Worm (Caenorhabditis elegans) whole organism, L1 larva: Measurements from ENCODE around the gene T28D9.4.

ENCODE experiments used
- C04F5.9 ChIP-seq: sonication (generic microtip); optimal IDR thresholded peaks from 2 replicates; lab custom pipeline; 2016; ENCODE audit warnings: missing genetic modification characterization, missing compliant biosample characterization
- C16A3.4 ChIP-seq: fragments of 150-350 bp; optimal IDR thresholded peaks from 2 replicates; lab custom pipeline; 2014; ENCODE audit warnings: missing biosample characterization, missing genetic modification characterization
- C34B4.2 ChIP-seq: sonication (generic microtip); optimal IDR thresholded peaks from 2 replicates; lab custom pipeline; 2017; ENCODE audit warnings: mild to moderate bottlenecking, missing genetic modification characterization, missing compliant biosample characterization
- F16B12.6 ChIP-seq: fragments of 150-350 bp; optimal IDR thresholded peaks from 2 replicates; lab custom pipeline; 2014; ENCODE audit warnings: missing biosample characterization, missing genetic modification characterization
- alr-1 ChIP-seq: fragments of 200-800 bp; sonication (Bioruptor generic); optimal IDR thresholded peaks from 2 replicates; lab custom pipeline; 2018; ENCODE audit warnings: borderline replicate concordance, mild to moderate bottlenecking, missing genetic modification characterization, missing compliant biosample characterization
- ama-1 ChIP-seq: fragments of 150-350 bp; optimal IDR thresholded peaks from 2 replicates; lab custom pipeline; 2014
- ceh-82 ChIP-seq, 3 experiments: fragments of 150-350 bp in 1 of 3; sonication (generic microtip) in 2 of 3; optimal IDR thresholded peaks; 2 replicates each; lab custom pipeline; 2014 to 2017; ENCODE audit warnings: missing biosample characterization in 3 of 3, missing genetic modification characterization in 3 of 3
- dpl-1 ChIP-seq, 3 experiments: fragments of 150-350 bp in 2 of 3; sonication (generic microtip) in 1 of 3; optimal IDR thresholded peaks; 2 replicates each; lab custom pipeline; 2014 to 2017; ENCODE audit warnings: missing biosample characterization in 3 of 3, missing genetic modification characterization in 3 of 3, missing genetic modification reagents in 3 of 3
- dsc-1 ChIP-seq: sonication (generic microtip); optimal IDR thresholded peaks from 2 replicates; lab custom pipeline; 2016; ENCODE audit warnings: mild to moderate bottlenecking, missing genetic modification characterization, missing compliant biosample characterization
- efl-1 ChIP-seq, 4 experiments: fragments of 150-350 bp; optimal IDR thresholded peaks in 3 of 4; peaks in 1 of 4; 1 replicate in 1 of 4; 2 replicates in 3 of 4; lab custom pipeline; 2014; ENCODE audit warnings: missing biosample characterization in 2 of 4, missing genetic modification characterization in 2 of 4, missing genetic modification reagents in 2 of 4
- egl-13 ChIP-seq: sonication (generic microtip); optimal IDR thresholded peaks from 2 replicates; lab custom pipeline; 2016; ENCODE audit warnings: missing genotype, missing genetic modification reagents, missing genetic modification characterization, missing compliant biosample characterization
- egl-27 ChIP-seq, 2 experiments: fragments of 150-350 bp in 1 of 2; sonication (generic microtip); optimal IDR thresholded peaks; 3 replicates each; lab custom pipeline; 2017 to 2018; ENCODE audit warnings: missing biosample characterization in 2 of 2, missing genetic modification characterization in 2 of 2, missing genetic modification reagents in 2 of 2
- elt-2 ChIP-seq: sonication (generic microtip); optimal IDR thresholded peaks from 2 replicates; lab custom pipeline; 2016; ENCODE audit warnings: missing genetic modification characterization, mild to moderate bottlenecking, inconsistent platforms, missing compliant biosample characterization, missing genetic modification reagents
- elt-3 ChIP-seq, 6 experiments: fragments of 150-350 bp in 1 of 6; sonication (generic microtip); optimal IDR thresholded peaks; 2 replicates each; lab custom pipeline; 2017 to 2018; ENCODE audit warnings: missing biosample characterization in 6 of 6, missing genetic modification characterization in 6 of 6, inconsistent platforms in 1 of 6
- ets-5 ChIP-seq: fragments of 200-800 bp; sonication (Bioruptor generic); IDR thresholded peaks from 2 replicates; pipeline ENCODE4 v1.3.6; 2022; ENCODE audit warnings: missing genetic modification characterization, missing compliant biosample characterization
- fkh-10 ChIP-seq: sonication (generic microtip); optimal IDR thresholded peaks from 2 replicates; lab custom pipeline; 2017; ENCODE audit warnings: missing biosample characterization, missing genetic modification reagents, missing genetic modification characterization
- fkh-8 ChIP-seq: sonication (generic microtip); optimal IDR thresholded peaks from 2 replicates; lab custom pipeline; 2016; ENCODE audit warnings: mild to moderate bottlenecking, missing genetic modification characterization, missing compliant biosample characterization
- fos-1 ChIP-seq: fragments of 150-350 bp; optimal IDR thresholded peaks from 2 replicates; lab custom pipeline; 2014; ENCODE audit warnings: missing biosample characterization, missing genetic modification characterization
- grh-1 ChIP-seq: fragments of 200-800 bp; sonication (Bioruptor generic); IDR thresholded peaks from 2 replicates; pipeline ENCODE4 v1.3.6; 2022; ENCODE audit warnings: missing genetic modification reagents, missing genetic modification characterization, missing compliant biosample characterization
- hlh-17 ChIP-seq: fragments of 200-800 bp; sonication (Bioruptor generic); optimal IDR thresholded peaks from 2 replicates; lab custom pipeline; 2018; ENCODE audit warnings: missing genetic modification characterization, mild to moderate bottlenecking, missing compliant biosample characterization, moderate library complexity, borderline replicate concordance
- hlh-4 ChIP-seq: sonication (generic microtip); optimal IDR thresholded peaks from 2 replicates; lab custom pipeline; 2016; ENCODE audit warnings: mild to moderate bottlenecking, missing genetic modification characterization, missing compliant biosample characterization
- lin-14 ChIP-seq: fragments of 200-800 bp; sonication (Bioruptor generic); optimal IDR thresholded peaks from 2 replicates; lab custom pipeline; 2018; ENCODE audit warnings: mild to moderate bottlenecking, missing genetic modification characterization, moderate library complexity, missing compliant biosample characterization
- lin-35 ChIP-seq, 2 experiments: fragments of 150-350 bp; optimal IDR thresholded peaks; 2 replicates each; lab custom pipeline; 2014; ENCODE audit warnings: missing biosample characterization in 2 of 2, missing genetic modification characterization in 2 of 2, missing genetic modification reagents in 2 of 2
- lin-39 ChIP-seq: fragments of 150-350 bp; optimal IDR thresholded peaks from 2 replicates; lab custom pipeline; 2014; ENCODE audit warnings: missing biosample characterization, missing genetic modification reagents, missing genetic modification characterization
- lsy-2 ChIP-seq, 2 experiments: fragments of 150-350 bp; optimal IDR thresholded peaks; 2 replicates each; lab custom pipeline; 2014; ENCODE audit warnings: missing biosample characterization in 2 of 2, missing genetic modification characterization in 2 of 2
- mab-9 ChIP-seq: fragments of 200-800 bp; sonication (Bioruptor generic); IDR thresholded peaks from 2 replicates; pipeline ENCODE4 v1.3.6; 2022; ENCODE audit warnings: missing genetic modification reagents, missing genetic modification characterization, missing compliant biosample characterization
- nhr-11 ChIP-seq: fragments of 150-350 bp; optimal IDR thresholded peaks from 2 replicates; lab custom pipeline; 2014; ENCODE audit warnings: missing biosample characterization, missing genetic modification characterization
- nhr-12 ChIP-seq: sonication (generic microtip); optimal IDR thresholded peaks from 2 replicates; lab custom pipeline; 2017; ENCODE audit warnings: missing biosample characterization, missing genetic modification characterization
- nhr-19 ChIP-seq: fragments of 200-800 bp; sonication (Bioruptor generic); conservative IDR thresholded peaks from 2 replicates; pipeline ENCODE4 v1.3.6; 2022; ENCODE audit warnings: missing genetic modification characterization, missing compliant biosample characterization
- nhr-20 ChIP-seq: sonication (generic microtip); optimal IDR thresholded peaks from 2 replicates; lab custom pipeline; 2016; ENCODE audit warnings: mild to moderate bottlenecking, missing genetic modification characterization, missing compliant biosample characterization
- nhr-237 ChIP-seq: fragments of 150-350 bp; optimal IDR thresholded peaks from 2 replicates; lab custom pipeline; 2014; ENCODE audit warnings: missing biosample characterization, missing genetic modification characterization
- nhr-28 ChIP-seq: fragments of 150-350 bp; optimal IDR thresholded peaks from 2 replicates; lab custom pipeline; 2014; ENCODE audit warnings: missing biosample characterization, missing genetic modification characterization
- nhr-47 ChIP-seq: sonication (generic microtip); optimal IDR thresholded peaks from 2 replicates; lab custom pipeline; 2016; ENCODE audit warnings: mild to moderate bottlenecking, missing genetic modification characterization, moderate library complexity, missing compliant biosample characterization
- nhr-71 ChIP-seq: sonication (generic microtip); optimal IDR thresholded peaks from 2 replicates; lab custom pipeline; 2016; ENCODE audit warnings: mild to moderate bottlenecking, missing genetic modification characterization, moderate library complexity, missing compliant biosample characterization
- nhr-76 ChIP-seq: sonication (generic microtip); optimal IDR thresholded peaks from 2 replicates; lab custom pipeline; 2017; ENCODE audit warnings: missing biosample characterization, missing genetic modification characterization
- nhr-77 ChIP-seq: fragments of 150-350 bp; optimal IDR thresholded peaks from 2 replicates; lab custom pipeline; 2014; ENCODE audit warnings: missing biosample characterization, missing genetic modification characterization
- nhr-84 ChIP-seq: sonication (generic microtip); optimal IDR thresholded peaks from 2 replicates; lab custom pipeline; 2017; ENCODE audit warnings: missing biosample characterization, missing genetic modification characterization
- nhr-85 ChIP-seq: sonication (generic microtip); peaks from one replicate; lab custom pipeline; 2016; ENCODE audit warnings: missing genetic modification characterization, inconsistent platforms, missing compliant biosample characterization
- nhr-90 ChIP-seq: sonication (generic microtip); optimal IDR thresholded peaks from 2 replicates; lab custom pipeline; 2016; ENCODE audit warnings: mild to moderate bottlenecking, missing genetic modification characterization, missing compliant biosample characterization; ENCODE audit not compliant: poor library complexity
- pax-3 ChIP-seq: fragments of 200-800 bp; sonication (Bioruptor generic); optimal IDR thresholded peaks from 2 replicates; lab custom pipeline; 2018; ENCODE audit warnings: mild to moderate bottlenecking, missing genetic modification characterization, moderate library complexity, missing compliant biosample characterization
- rnt-1 ChIP-seq: sonication (generic microtip); optimal IDR thresholded peaks from 2 replicates; lab custom pipeline; 2016; ENCODE audit warnings: mild to moderate bottlenecking, missing genetic modification characterization, moderate library complexity, missing compliant biosample characterization
- snpc-4 ChIP-seq: fragments of 150-350 bp; optimal IDR thresholded peaks from 2 replicates; lab custom pipeline; 2014; ENCODE audit warnings: missing biosample characterization, missing genetic modification characterization
- snu-23 ChIP-seq: sonication (generic microtip); optimal IDR thresholded peaks from 2 replicates; lab custom pipeline; 2016; ENCODE audit warnings: missing genetic modification characterization, missing compliant biosample characterization
- unc-130 ChIP-seq: fragments of 150-350 bp; optimal IDR thresholded peaks from 2 replicates; lab custom pipeline; 2017; ENCODE audit warnings: missing biosample characterization, missing genetic modification characterization, inconsistent platforms
- unc-30 ChIP-seq: sonication (generic microtip); optimal IDR thresholded peaks from 2 replicates; lab custom pipeline; 2017; ENCODE audit warnings: missing biosample characterization, missing genetic modification characterization
- unc-86 ChIP-seq: sonication (generic microtip); optimal IDR thresholded peaks from 2 replicates; lab custom pipeline; 2016; ENCODE audit warnings: missing genetic modification characterization, missing compliant biosample characterization
- unc-98 ChIP-seq: fragments of 200-800 bp; sonication (Bioruptor generic); IDR thresholded peaks from 2 replicates; pipeline ENCODE4 v1.3.6; 2022; ENCODE audit warnings: missing genetic modification characterization, missing compliant biosample characterization
- vab-15 ChIP-seq: sonication (generic microtip); optimal IDR thresholded peaks from 2 replicates; lab custom pipeline; 2017; ENCODE audit warnings: missing genotype, mild to moderate bottlenecking, missing genetic modification characterization, missing compliant biosample characterization
- xbp-1 ChIP-seq: sonication (generic microtip); optimal IDR thresholded peaks from 2 replicates; lab custom pipeline; 2016; ENCODE audit warnings: missing genetic modification characterization, missing compliant biosample characterization
- zag-1 ChIP-seq: fragments of 150-350 bp; optimal IDR thresholded peaks from 2 replicates; lab custom pipeline; 2014; ENCODE audit warnings: missing biosample characterization, missing genetic modification characterization
- zip-4 ChIP-seq: fragments of 200-800 bp; sonication (Bioruptor generic); optimal IDR thresholded peaks from 2 replicates; lab custom pipeline; 2018; ENCODE audit warnings: mild to moderate bottlenecking, missing genetic modification characterization, moderate library complexity, missing compliant biosample characterization

Gene T28D9.4

DNA sequence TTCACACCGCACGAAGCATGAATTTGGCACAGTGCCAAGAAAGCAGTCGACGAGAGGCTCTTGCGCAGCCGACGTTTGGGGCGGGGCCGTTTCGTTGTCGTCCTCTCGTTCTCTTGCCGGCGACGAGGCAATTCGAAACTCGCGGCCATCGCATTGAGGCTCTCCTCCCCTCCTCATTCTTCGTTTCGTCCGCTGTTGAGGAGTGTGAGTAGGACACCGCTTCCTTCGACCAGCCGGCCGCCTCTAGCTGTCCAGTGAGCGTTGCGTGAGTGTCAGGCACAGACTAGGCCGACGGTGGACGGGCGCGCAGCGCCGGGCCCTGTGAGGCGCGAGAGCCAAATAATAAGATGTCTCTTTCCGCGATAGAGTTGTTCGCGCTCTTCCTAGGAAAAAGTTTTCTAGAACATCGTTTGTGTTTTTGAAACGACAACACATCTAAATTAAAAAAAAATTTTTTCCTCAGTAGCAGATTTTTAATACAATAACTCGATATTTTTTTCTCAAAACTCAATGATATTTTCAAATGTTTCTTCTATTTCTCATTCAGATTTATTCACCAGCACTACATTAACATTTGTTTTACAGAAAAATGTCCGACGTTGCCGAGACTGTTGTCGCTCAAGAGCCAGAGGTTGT, 15.2 kb downstream of the T28D9.4 start, which contains the start of the genes T28D9.11 and T28D9.1:
Gene T28D9.11, minus strand, starts transcription at position 177 of the 636 bp plus-strand sequence.
Gene T28D9.1, plus strand, starts transcription at position 586 of the 636 bp plus-strand sequence.
- TF ChIP-seq nhr-47 (tag; lab: Kevin White, UChicago), result peak; percentile 56
- TF ChIP-seq snu-23 (GFP tag; lab: Kevin White, UChicago), result peak; percentile 32
- peak; percentile 87 for TF ChIP-seq fkh-8 (tag; lab: Kevin White, UChicago)
- no peak for TF ChIP-seq elt-3 (tag; optimal IDR thresholded peaks at IDR 0.05; lab: Kevin White, UChicago)
- TF ChIP-seq alr-1 (tag; lab: Kevin White, UChicago), result no peak
- TF ChIP-seq nhr-20, result peak; percentile 32
- no peak for TF ChIP-seq nhr-12
- no peak for TF ChIP-seq lin-39 (tag; lab: Kevin White, UChicago)
- no peak for TF ChIP-seq zag-1
- TF ChIP-seq nhr-19 (GFP tag; lab: Robert Waterston, UW), result 0 out of 2 replicates have a peak, but pooled peaks have one; percentile 16
- TF ChIP-seq C04F5.9 (tag; lab: Kevin White, UChicago), result no peak
- peak in 2 of 3 experiments; percentile 4 to 50 for TF ChIP-seq dpl-1 (GFP tag; optimal IDR thresholded peaks at IDR 0.05; lab: Kevin White, UChicago)
- no peak for TF ChIP-seq nhr-28
- TF ChIP-seq unc-130, result no peak
- TF ChIP-seq nhr-84 (tag; lab: Kevin White, UChicago), result no peak
- TF ChIP-seq rnt-1 (tag; lab: Kevin White, UChicago), result peak; percentile 58
- TF ChIP-seq unc-98 (GFP tag; lab: Robert Waterston, UW), result no peak
- no peak for TF ChIP-seq zip-4 (GFP tag; lab: Kevin White, UChicago)
- no peak for TF ChIP-seq nhr-76
- no peak for TF ChIP-seq egl-27 (tag; optimal IDR thresholded peaks at IDR 0.05; lab: Kevin White, UChicago)
- TF ChIP-seq grh-1, result 0 out of 2 replicates have a peak, but pooled peaks have one; percentile 22
- no peak for TF ChIP-seq C34B4.2
- peak; percentile 53 for TF ChIP-seq unc-86 (tag; lab: Kevin White, UChicago)
- TF ChIP-seq mab-9 (GFP tag; lab: Robert Waterston, UW), result 0 out of 2 replicates have a peak, but pooled peaks have one; percentile 25
- TF ChIP-seq lin-14 (GFP tag; lab: Kevin White, UChicago), result peak; percentile 88
- TF ChIP-seq egl-13 (tag; lab: Kevin White, UChicago), result peak; percentile 26
- TF ChIP-seq xbp-1 (tag; lab: Kevin White, UChicago), result peak; percentile 6
- no peak for TF ChIP-seq nhr-237
- peak in 1 of 2 experiments; percentile 56 for TF ChIP-seq lin-35 (GFP tag; optimal IDR thresholded peaks at IDR 0.05; lab: Kevin White, UChicago)
- TF ChIP-seq elt-2 (tag; lab: Kevin White, UChicago), result no peak
- no peak for TF ChIP-seq unc-30 (tag; lab: Kevin White, UChicago)
- peak; percentile 55 for TF ChIP-seq nhr-71 (tag; lab: Kevin White, UChicago)
- TF ChIP-seq vab-15 (tag; lab: Kevin White, UChicago), result no peak
- TF ChIP-seq hlh-4 (tag; lab: Kevin White, UChicago), result no peak
- TF ChIP-seq fkh-10 (GFP tag; lab: Kevin White, UChicago), result peak; percentile 50
- TF ChIP-seq pax-3 (tag; lab: Kevin White, UChicago), result no peak
- TF ChIP-seq ama-1 (lab: Kevin White, UChicago), result peak; percentile 59
- peak; percentile 18 for TF ChIP-seq dsc-1
- TF ChIP-seq nhr-77 (tag; lab: Kevin White, UChicago), result peak; percentile 54
- peak; percentile 38 to 55 for TF ChIP-seq efl-1 (optimal IDR thresholded peaks at IDR 0.05; lab: Kevin White, UChicago)
- TF ChIP-seq efl-1 (GFP tag; optimal IDR thresholded peaks at IDR 0.05 in 1 of 2; lab: Kevin White, UChicago), result peak in 1 of 2 experiments; percentile 32
- TF ChIP-seq nhr-11 (tag; lab: Kevin White, UChicago), result no peak
- peak in 2 of 3 experiments; percentile 56 to 81 for TF ChIP-seq ceh-82 (tag; optimal IDR thresholded peaks at IDR 0.05; lab: Kevin White, UChicago)
- TF ChIP-seq ets-5 (GFP tag; lab: Robert Waterston, UW), result no peak
- TF ChIP-seq F16B12.6 (tag; lab: Kevin White, UChicago), result no peak
- TF ChIP-seq nhr-90, result no peak
- no peak for TF ChIP-seq fos-1 (tag; lab: Kevin White, UChicago)
- TF ChIP-seq snpc-4 (tag; lab: Kevin White, UChicago), result peak; percentile 80
- TF ChIP-seq nhr-85 (tag; lab: Kevin White, UChicago), result no peak
- TF ChIP-seq C16A3.4 (tag; lab: Kevin White, UChicago), result peak; percentile 12
- peak; percentile 46 to 71 for TF ChIP-seq lsy-2 (tag; optimal IDR thresholded peaks at IDR 0.05; lab: Kevin White, UChicago)
- TF ChIP-seq hlh-17, result no peak
